Fruit fly (Drosophila melanogaster): ENCODE data around the gene CG14957.

Gene CG14957

dm6 chr3L:3159309-3160194, 27.8 kb upstream of the CG14957 start, which contains the start of the genes ND-30 and CG15812 (continued):
- TF ChIP-seq CG7928 (GFP tag; optimal IDR thresholded peaks at IDR 0.05), result no peak
- peak; percentile 60 for TF ChIP-seq CG8281 (tag; optimal IDR thresholded peaks at IDR 0.05)
- no peak for TF ChIP-seq stc (GFP tag; IDR thresholded peaks at IDR 0.05)
- TF ChIP-seq Trl (optimal IDR thresholded peaks at IDR 0.05), result no peak
- TF ChIP-seq Trl (GFP tag; optimal IDR thresholded peaks at IDR 0.05), result no peak
- TF ChIP-seq Chrac-16 (GFP tag; optimal IDR thresholded peaks at IDR 0.05), result peak; percentile 19
- no peak for TF ChIP-seq fd3F (GFP tag; optimal IDR thresholded peaks at IDR 0.05)
- TF ChIP-seq CG4617 (GFP tag; optimal IDR thresholded peaks at IDR 0.05; ENCODE audit: borderline replicate concordance), result peak; percentile 47
- peak; percentile 35 for TF ChIP-seq trem (tag; optimal IDR thresholded peaks at IDR 0.05)
- TF ChIP-seq CG1529 (GFP tag; optimal IDR thresholded peaks at IDR 0.05), result no peak
- TF ChIP-seq Ravus (GFP tag; IDR thresholded peaks at IDR 0.05), result no peak
- no peak for TF ChIP-seq CG14860 (GFP tag; IDR thresholded peaks at IDR 0.05; ENCODE audit: partially characterized antibody)
- TF ChIP-seq zen (tag; optimal IDR thresholded peaks at IDR 0.05), result no peak
- no peak for TF ChIP-seq otp (GFP tag; IDR thresholded peaks at IDR 0.05)
- no peak for TF ChIP-seq Dip2 (GFP tag; IDR thresholded peaks at IDR 0.05)
- peak; percentile 11 for TF ChIP-seq CG15514 (GFP tag; optimal IDR thresholded peaks at IDR 0.05)
- no peak for TF ChIP-seq CG10147 (GFP tag; optimal IDR thresholded peaks at IDR 0.05)
- no peak for TF ChIP-seq Sin3A (optimal IDR thresholded peaks at IDR 0.05)
- TF ChIP-seq fd102C (GFP tag; optimal IDR thresholded peaks at IDR 0.05), result no peak
- peak; percentile 11 for TF ChIP-seq lilli (GFP tag; optimal IDR thresholded peaks at IDR 0.05)
- TF ChIP-seq chinmo (GFP tag; IDR thresholded peaks at IDR 0.05; ENCODE audit: partially characterized antibody), result 0 out of 4 replicates have a peak, but pooled peaks have one; percentile 29
- TF ChIP-seq CG12659 (GFP tag; optimal IDR thresholded peaks at IDR 0.05), result peak; percentile 55
- TF ChIP-seq emc (GFP tag; optimal IDR thresholded peaks at IDR 0.05), result no peak
- TF ChIP-seq chn (GFP tag; optimal IDR thresholded peaks at IDR 0.05), result no peak
- TF ChIP-seq PHDP (tag; optimal IDR thresholded peaks at IDR 0.05), result no peak
- TF ChIP-seq ATbp (GFP tag; optimal IDR thresholded peaks at IDR 0.05), result no peak
- TF ChIP-seq CG8924 (tag; optimal IDR thresholded peaks at IDR 0.05), result peak; percentile 51
- peak; percentile 34 for TF ChIP-seq CG9437 (GFP tag; optimal IDR thresholded peaks at IDR 0.05)
- no peak for TF ChIP-seq toy (GFP tag; IDR thresholded peaks at IDR 0.05)
- peak; percentile 46 for TF ChIP-seq Hr3 (GFP tag; optimal IDR thresholded peaks at IDR 0.05)
- peak; percentile 95 for TF ChIP-seq Elba2 (GFP tag; optimal IDR thresholded peaks at IDR 0.05)
- no peak for TF ChIP-seq CG10462 (GFP tag; optimal IDR thresholded peaks at IDR 0.05)
- TF ChIP-seq CG13424 (tag; optimal IDR thresholded peaks at IDR 0.05), result peak; percentile 38
- no peak for TF ChIP-seq CG10274 (GFP tag; optimal IDR thresholded peaks at IDR 0.05)
- TF ChIP-seq her (GFP tag; optimal IDR thresholded peaks at IDR 0.05), result no peak
- TF ChIP-seq CoRest (tag; optimal IDR thresholded peaks at IDR 0.05), result no peak
- no peak for TF ChIP-seq chm (GFP tag; IDR thresholded peaks at IDR 0.05)
- no peak for TF ChIP-seq Asciz (GFP tag; optimal IDR thresholded peaks at IDR 0.05)
- no peak for TF ChIP-seq CG4820 (GFP tag; optimal IDR thresholded peaks at IDR 0.05)
- no peak for TF ChIP-seq CG4404 (GFP tag; IDR thresholded peaks at IDR 0.05)
- TF ChIP-seq pzg (GFP tag; optimal IDR thresholded peaks at IDR 0.05), result peak; percentile 35
- no peak for TF ChIP-seq CG8089 (GFP tag; optimal IDR thresholded peaks at IDR 0.05)
- TF ChIP-seq Rfx (GFP tag; IDR thresholded peaks at IDR 0.05), result peak; percentile 22; the same call in 1 of the 2 replicates
- TF ChIP-seq CG4328 (GFP tag; optimal IDR thresholded peaks at IDR 0.05), result no peak
- peak; percentile 58 for TF ChIP-seq CG12391 (tag; optimal IDR thresholded peaks at IDR 0.05)
- TF ChIP-seq amos (GFP tag; IDR thresholded peaks at IDR 0.05; ENCODE audit: partially characterized antibody), result peak; percentile 7; the same call in 1 of the 2 replicates
- no peak for TF ChIP-seq Blimp-1 (GFP tag; optimal IDR thresholded peaks at IDR 0.05)
- no peak for TF ChIP-seq Mrtf (GFP tag; IDR thresholded peaks at IDR 0.05)
- no peak for TF ChIP-seq z (GFP tag; IDR thresholded peaks at IDR 0.05)

Measured in whole organism, embryonic.